Worm (Caenorhabditis elegans) whole organism, early embryonic: Measurements from ENCODE around the gene acbp-5.

Experiments
- B0310.2 ChIP-seq: sonication (generic microtip); optimal IDR thresholded peaks from 2 replicates; lab custom pipeline; 2016; ENCODE audit warnings: mild to moderate bottlenecking, missing genetic modification characterization, missing compliant biosample characterization
- F13C5.2 ChIP-seq: sonication (generic microtip); optimal IDR thresholded peaks from 2 replicates; lab custom pipeline; 2017; ENCODE audit warnings: mild to moderate bottlenecking, missing genetic modification characterization, inconsistent platforms, missing compliant biosample characterization
- aly-1 ChIP-seq: sonication (generic microtip); optimal IDR thresholded peaks from 2 replicates; lab custom pipeline; 2016; ENCODE audit warnings: missing genetic modification characterization, missing compliant biosample characterization
- ama-1 ChIP-seq: fragments of 150-350 bp; optimal IDR thresholded peaks from 2 replicates; lab custom pipeline; 2014
- ceh-13 ChIP-seq: fragments of 200-800 bp; sonication (Bioruptor generic); optimal IDR thresholded peaks from 2 replicates; lab custom pipeline; 2018; ENCODE audit warnings: mild to moderate bottlenecking, missing genetic modification characterization, missing compliant biosample characterization
- ceh-36 ChIP-seq: sonication (generic microtip); optimal IDR thresholded peaks from 2 replicates; lab custom pipeline; 2016; ENCODE audit warnings: missing genetic modification characterization, inconsistent platforms, missing compliant biosample characterization
- ets-7 ChIP-seq: sonication (generic microtip); optimal IDR thresholded peaks from 2 replicates; lab custom pipeline; 2016; ENCODE audit warnings: missing genotype, missing genetic modification characterization, missing compliant biosample characterization
- flt-1 ChIP-seq: fragments of 200-800 bp; sonication (Bioruptor generic); IDR thresholded peaks from 2 replicates; pipeline ENCODE4 v1.3.6; 2022; ENCODE audit warnings: missing genetic modification characterization, missing compliant biosample characterization
- hmbx-1 ChIP-seq: sonication (generic microtip); optimal IDR thresholded peaks from 2 replicates; lab custom pipeline; 2016; ENCODE audit warnings: mild to moderate bottlenecking, missing genetic modification characterization, missing compliant biosample characterization
- hmg-4 ChIP-seq: fragments of 200-800 bp; sonication (Bioruptor generic); optimal IDR thresholded peaks from 2 replicates; lab custom pipeline; 2018; ENCODE audit warnings: mild to moderate bottlenecking, missing genetic modification characterization, missing compliant biosample characterization
- hnd-1 ChIP-seq: sonication (generic microtip); optimal IDR thresholded peaks from 2 replicates; lab custom pipeline; 2016; ENCODE audit warnings: missing genetic modification characterization, missing compliant biosample characterization
- pes-1 ChIP-seq: fragments of 200-800 bp; sonication (Bioruptor generic); IDR thresholded peaks from 2 replicates; pipeline ENCODE4 v1.3.6; 2022; ENCODE audit warnings: missing genetic modification reagents, missing genetic modification characterization, missing compliant biosample characterization
- scrt-1 ChIP-seq: fragments of 200-800 bp; sonication (Bioruptor generic); IDR thresholded peaks from 2 replicates; pipeline ENCODE4 v1.3.6; 2022; ENCODE audit warnings: missing genetic modification characterization, missing compliant biosample characterization
- sea-1 ChIP-seq: fragments of 200-800 bp; sonication (Bioruptor generic); conservative IDR thresholded peaks from 2 replicates; pipeline ENCODE4 v1.3.6; 2022; ENCODE audit warnings: missing genetic modification characterization, missing compliant biosample characterization
- tbx-11 ChIP-seq: fragments of 200-800 bp; sonication (Bioruptor generic); IDR thresholded peaks from 2 replicates; pipeline ENCODE4 v1.3.6; 2022; ENCODE audit warnings: missing genetic modification characterization, missing compliant biosample characterization
- tbx-37 ChIP-seq: fragments of 200-800 bp; sonication (Bioruptor generic); conservative IDR thresholded peaks from 2 replicates; pipeline ENCODE4 v1.3.6; 2022; ENCODE audit warnings: missing genetic modification reagents, missing genetic modification characterization, missing compliant biosample characterization
- tra-4 ChIP-seq: sonication (generic microtip); optimal IDR thresholded peaks from 2 replicates; lab custom pipeline; 2017; ENCODE audit warnings: missing genetic modification characterization, missing compliant biosample characterization

The acbp-5 gene

ce11 chrIII:13607833-13608232 lies 33.7 kb downstream of the acbp-5 start, which contains the start of gene shpk-1:
Gene shpk-1 (plus strand): TSS chrIII:13608020.
- TF ChIP-seq B0310.2: no peak

DNA sequence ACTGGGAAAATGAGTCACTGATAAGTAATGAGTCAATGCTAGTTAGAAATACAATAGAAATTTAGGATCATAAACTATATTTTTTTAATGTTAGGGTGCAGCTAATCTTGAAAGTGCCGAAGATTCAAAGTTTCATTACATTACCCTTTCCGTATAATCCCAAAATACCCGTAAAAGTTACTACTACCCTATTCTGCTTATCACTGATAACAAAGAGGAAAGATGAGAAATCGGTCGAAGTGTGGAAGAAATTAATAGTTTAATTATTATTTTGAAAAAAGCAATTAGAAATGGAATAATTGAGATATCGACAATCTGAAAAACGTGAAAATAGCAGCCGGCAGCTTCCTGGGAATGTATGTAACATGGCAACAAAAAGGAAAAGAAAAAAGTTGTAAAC lies 34.6 kb downstream of the acbp-5 start:
- TF ChIP-seq hmbx-1 (tag; lab: Kevin White, UChicago) (no peak), ets-7 (tag; lab: Kevin White, UChicago) (no peak), flt-1 (GFP tag; lab: Robert Waterston, UW) (no peak), hnd-1 (tag; lab: Kevin White, UChicago) (no peak), tra-4 (tag; lab: Kevin White, UChicago) (no peak), tbx-37 (GFP tag; lab: Robert Waterston, UW) (no peak), F13C5.2 (tag; lab: Kevin White, UChicago) (no peak), tbx-11 (GFP tag; lab: Robert Waterston, UW) (no peak), hmg-4 (GFP tag; lab: Kevin White, UChicago) (no peak), scrt-1 (GFP tag; lab: Robert Waterston, UW) (no peak), aly-1 (tag; lab: Kevin White, UChicago) (no peak), ama-1 (lab: Kevin White, UChicago) (no peak), ceh-13 (no peak), B0310.2 (no peak), ceh-36 (tag; lab: Kevin White, UChicago) (no peak), sea-1 (no peak), pes-1 (no peak)

DNA sequence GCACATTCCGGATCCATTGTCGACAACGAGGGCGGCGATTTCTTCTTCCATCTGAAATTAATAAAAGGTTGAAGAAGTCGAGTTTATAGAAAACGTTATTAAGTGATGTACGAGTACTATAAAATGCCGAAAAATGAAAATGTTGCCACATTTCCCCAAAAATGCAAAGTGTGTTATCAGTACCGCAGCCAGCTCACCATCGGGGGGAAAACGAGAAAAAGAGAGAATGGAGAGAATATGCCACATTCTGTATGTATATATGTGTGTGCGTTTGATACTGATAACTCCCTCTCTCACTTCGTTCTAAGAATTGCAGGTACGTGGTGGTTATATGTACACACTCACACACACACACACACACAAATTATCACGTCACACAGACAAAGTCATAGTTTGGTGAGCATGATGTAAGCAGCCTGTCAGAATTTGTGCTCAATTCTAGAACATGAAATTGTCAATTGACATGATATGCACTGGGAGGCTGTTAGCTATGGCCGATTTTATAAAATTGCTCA lies 35.4 kb downstream of the acbp-5 start, which contains the start of gene act-5:
Gene act-5 (minus strand): TSS at position 51 of the 515 bp plus-strand sequence.
- no peak for TF ChIP-seq tra-4 (tag; lab: Kevin White, UChicago)

ce11 chrIII:13604834-13605233 lies 36.7 kb downstream of the acbp-5 start:
- TF ChIP-seq tbx-37 (GFP tag; lab: Robert Waterston, UW) (no peak), ama-1 (lab: Kevin White, UChicago) (no peak), hnd-1 (tag; lab: Kevin White, UChicago) (no peak), tra-4 (tag; lab: Kevin White, UChicago) (no peak), scrt-1 (GFP tag; lab: Robert Waterston, UW) (no peak)

DNA sequence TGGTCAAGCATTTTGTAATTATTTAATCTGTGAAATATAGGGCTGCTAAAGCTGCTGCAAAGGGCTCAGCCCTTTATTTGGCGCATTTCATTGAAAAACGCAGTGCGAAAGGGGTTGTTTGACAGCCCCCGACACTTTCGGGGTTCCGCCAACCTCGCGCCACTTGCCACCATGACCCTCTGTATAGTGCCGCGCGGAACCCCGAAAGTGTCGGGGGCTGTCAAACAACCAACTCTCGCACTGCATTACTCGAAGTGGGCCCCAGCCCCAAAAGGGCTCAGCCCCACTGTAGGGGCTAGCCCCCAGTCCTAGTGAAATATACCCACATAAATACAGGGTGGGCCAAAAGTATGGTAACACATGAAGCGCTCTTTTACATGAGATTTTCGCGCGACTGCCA lies 41.2 kb downstream of the acbp-5 start:
- TF ChIP-seq ceh-13 (no peak), ets-7 (tag; lab: Kevin White, UChicago) (no peak), tbx-11 (GFP tag; lab: Robert Waterston, UW) (no peak), hmbx-1 (tag; lab: Kevin White, UChicago) (no peak), tbx-37 (GFP tag; lab: Robert Waterston, UW) (no peak), scrt-1 (GFP tag; lab: Robert Waterston, UW) (no peak), hnd-1 (tag; lab: Kevin White, UChicago) (no peak)
